Worm (Caenorhabditis elegans) whole organism, late embryonic: ENCODE results near the gene pas-7.

Experiments used
- C08G9.2 ChIP-seq: sonication (generic microtip); optimal IDR thresholded peaks from 2 replicates; lab custom pipeline; 2016; ENCODE audit warnings: mild to moderate bottlenecking, missing genetic modification characterization, moderate library complexity, missing compliant biosample characterization
- ceh-48 ChIP-seq: sonication (generic microtip); optimal IDR thresholded peaks from 2 replicates; lab custom pipeline; 2016; ENCODE audit warnings: missing genetic modification characterization, inconsistent platforms, missing compliant biosample characterization
- che-1 ChIP-seq: sonication (generic microtip); optimal IDR thresholded peaks from 2 replicates; lab custom pipeline; 2016; ENCODE audit warnings: mild to moderate bottlenecking, missing genetic modification characterization, missing compliant biosample characterization
- ets-4 ChIP-seq: sonication (generic microtip); optimal IDR thresholded peaks from 2 replicates; lab custom pipeline; 2016; ENCODE audit warnings: missing genetic modification characterization, missing compliant biosample characterization
- fkh-10 ChIP-seq: fragments of 150-350 bp; optimal IDR thresholded peaks from 2 replicates; lab custom pipeline; 2014; ENCODE audit warnings: missing biosample characterization, missing genetic modification reagents, missing genetic modification characterization
- pha-2 ChIP-seq: sonication (generic microtip); optimal IDR thresholded peaks from 2 replicates; lab custom pipeline; 2017; ENCODE audit warnings: mild to moderate bottlenecking, missing genetic modification characterization, missing compliant biosample characterization
- rnt-1 ChIP-seq: sonication (generic microtip); optimal IDR thresholded peaks from 2 replicates; lab custom pipeline; 2016; ENCODE audit warnings: missing genetic modification characterization, missing compliant biosample characterization
- sdc-2 ChIP-seq: sonication (generic microtip); optimal IDR thresholded peaks from 2 replicates; lab custom pipeline; 2016; ENCODE audit warnings: missing genotype, missing genetic modification characterization, missing compliant biosample characterization
- sox-4 ChIP-seq: sonication (generic microtip); optimal IDR thresholded peaks from 2 replicates; lab custom pipeline; 2017; ENCODE audit warnings: mild to moderate bottlenecking, missing genetic modification characterization, inconsistent platforms, missing compliant biosample characterization
- unc-3 ChIP-seq, 2 experiments: fragments of 200-800 bp in 1 of 2; sonication (Bioruptor generic) in 1 of 2; sonication (generic microtip) in 1 of 2; conservative IDR thresholded peaks in 1 of 2; optimal IDR thresholded peaks in 1 of 2; 2 replicates each; pipeline versions ENCODE4 v1.3.6 to Lab custom; 2016 to 2022; ENCODE audit warnings: missing compliant biosample characterization in 2 of 2, missing genetic modification characterization in 2 of 2, missing genetic modification reagents in 1 of 2
- unc-86 ChIP-seq: sonication (generic microtip); optimal IDR thresholded peaks from 2 replicates; lab custom pipeline; 2016; ENCODE audit warnings: missing genetic modification characterization, missing compliant biosample characterization

DNA sequence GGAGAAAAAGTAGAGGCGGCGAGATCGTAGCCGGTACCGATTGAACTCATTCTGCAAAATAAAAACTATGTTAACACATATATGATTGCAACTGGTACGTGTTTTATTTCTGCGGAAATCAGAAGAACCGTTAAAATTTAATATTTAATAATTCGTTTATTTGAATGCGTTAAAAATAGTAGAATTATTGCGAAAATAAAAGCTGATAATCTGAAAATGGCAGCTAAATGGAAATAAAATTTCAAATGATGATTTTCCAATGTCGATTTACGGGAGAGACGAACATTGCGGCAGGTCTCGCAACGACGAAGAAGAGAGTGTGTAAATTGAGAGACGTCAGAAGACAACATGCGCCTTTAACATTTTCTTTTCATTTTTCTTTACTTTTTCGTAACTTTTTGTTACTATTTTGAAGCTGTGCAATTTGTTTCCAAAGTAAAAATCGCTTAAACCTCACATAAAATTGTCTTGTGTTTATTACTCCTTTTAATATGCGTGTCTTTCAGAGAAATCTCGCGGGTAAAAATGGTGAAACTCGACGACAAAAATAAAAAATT lies at the start of gene pas-7, which contains the start of gene puf-12:
- TF ChIP-seq fkh-10 (GFP tag; lab: Kevin White, UChicago) = no peak
- TF ChIP-seq pha-2 (tag; lab: Kevin White, UChicago) = no peak
- no peak for TF ChIP-seq sdc-2
- no peak for TF ChIP-seq rnt-1
- no peak for TF ChIP-seq unc-3 (GFP tag; conservative IDR thresholded peaks at IDR 0.05; lab: Robert Waterston, UW)
- no peak for TF ChIP-seq unc-3 (tag; optimal IDR thresholded peaks at IDR 0.05; lab: Kevin White, UChicago)
- no peak for TF ChIP-seq che-1 (tag; lab: Kevin White, UChicago)
- TF ChIP-seq ets-4 (tag; lab: Kevin White, UChicago) = no peak
- TF ChIP-seq sox-4 (tag; lab: Kevin White, UChicago) = no peak
- no peak for TF ChIP-seq C08G9.2 (tag; lab: Kevin White, UChicago)
- no peak for TF ChIP-seq unc-86 (tag; lab: Kevin White, UChicago)
- TF ChIP-seq ceh-48 (tag; lab: Kevin White, UChicago) = no peak
